Fruit fly (Drosophila melanogaster): ENCODE results near the gene robo3.

robo3 gene

dm6 chr2L:1315283-1315682, 59.1 kb downstream of the robo3 start:
- TF ChIP-seq CG17806 (tag; optimal IDR thresholded peaks at IDR 0.05): no peak
- no peak for TF ChIP-seq Pif1A (GFP tag; optimal IDR thresholded peaks at IDR 0.05)
- peak; percentile 19; the same call in 1 of the 2 replicates for TF ChIP-seq CG32121 (GFP tag; IDR thresholded peaks at IDR 0.05)
- no peak for TF ChIP-seq D1 (tag; optimal IDR thresholded peaks at IDR 0.05)
- TF ChIP-seq gl (tag; optimal IDR thresholded peaks at IDR 0.05): no peak
- TF ChIP-seq CG4496 (GFP tag; IDR thresholded peaks at IDR 0.05): peak; percentile 70
- TF ChIP-seq CG8301 (tag; optimal IDR thresholded peaks at IDR 0.05): no peak
- no peak for TF ChIP-seq Pif1B (GFP tag; optimal IDR thresholded peaks at IDR 0.05)
- TF ChIP-seq CG14655 (GFP tag; optimal IDR thresholded peaks at IDR 0.05): peak; percentile 23
- TF ChIP-seq CG15710 (tag; optimal IDR thresholded peaks at IDR 0.05): no peak
- peak; percentile 15 for TF ChIP-seq CG8159 (tag; optimal IDR thresholded peaks at IDR 0.05)
- no peak for TF ChIP-seq Snoo (tag; optimal IDR thresholded peaks at IDR 0.05)
- no peak for TF ChIP-seq rn (GFP tag; IDR thresholded peaks at IDR 0.05)
- peak; percentile 54; the same call in 1 of the 2 replicates for TF ChIP-seq Ets98B (GFP tag; IDR thresholded peaks at IDR 0.05)
- TF ChIP-seq CG12605 (GFP tag; IDR thresholded peaks at IDR 0.05): no peak
- no peak for TF ChIP-seq CG9948 (tag; optimal IDR thresholded peaks at IDR 0.05)
- TF ChIP-seq fd96Ca (GFP tag; IDR thresholded peaks at IDR 0.05): peak; percentile 72; the same call in 2 of the 3 replicates
- no peak for TF ChIP-seq CG10348 (GFP tag; IDR thresholded peaks at IDR 0.05)
- no peak for TF ChIP-seq EcR (GFP tag; optimal IDR thresholded peaks at IDR 0.05)
- no peak for TF ChIP-seq CG34367 (tag; optimal IDR thresholded peaks at IDR 0.05)
- no peak for TF ChIP-seq CG13204 (GFP tag; optimal IDR thresholded peaks at IDR 0.05)

dm6 chr2L:1316422-1316821, 60.2 kb downstream of the robo3 start:
- TF ChIP-seq EcR (GFP tag; optimal IDR thresholded peaks at IDR 0.05) (no peak), CG8159 (tag; optimal IDR thresholded peaks at IDR 0.05) (peak; percentile 6)

DNA sequence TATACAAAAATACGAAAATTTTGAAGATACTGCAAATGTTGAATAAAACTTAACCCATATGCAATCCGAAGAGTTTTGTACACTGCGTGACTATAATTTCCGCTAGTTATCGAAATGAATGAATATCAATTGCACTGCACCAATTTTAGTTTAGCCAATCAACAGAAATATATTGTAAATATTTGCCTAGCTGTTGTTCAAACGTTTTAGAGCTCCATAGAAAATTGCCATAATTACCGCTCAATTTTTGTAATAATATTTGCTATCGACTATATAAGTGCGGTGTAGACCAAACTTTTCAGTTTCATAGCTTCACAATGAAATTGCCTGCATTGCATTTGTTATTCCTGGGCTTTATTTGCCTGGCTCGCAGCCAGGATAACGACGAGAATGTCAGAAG, 72.6 kb downstream of the robo3 start, which contains the start of gene a5:
Gene a5 (plus strand): TSS at position 301 of the 400 bp plus-strand sequence.
- TF ChIP-seq D1 (tag; optimal IDR thresholded peaks at IDR 0.05) (no peak), EcR (GFP tag; optimal IDR thresholded peaks at IDR 0.05) (no peak), CG34367 (tag; optimal IDR thresholded peaks at IDR 0.05) (no peak), fd96Ca (GFP tag; IDR thresholded peaks at IDR 0.05) (no peak), CG12605 (GFP tag; IDR thresholded peaks at IDR 0.05) (no peak), CG17806 (tag; optimal IDR thresholded peaks at IDR 0.05) (no peak), CG32121 (GFP tag; IDR thresholded peaks at IDR 0.05) (no peak), CG9948 (tag; optimal IDR thresholded peaks at IDR 0.05) (no peak), CG10348 (GFP tag; IDR thresholded peaks at IDR 0.05) (no peak), CG8301 (tag; optimal IDR thresholded peaks at IDR 0.05) (no peak), CG15710 (tag; optimal IDR thresholded peaks at IDR 0.05) (no peak), Snoo (tag; optimal IDR thresholded peaks at IDR 0.05) (no peak), CG14655 (GFP tag; optimal IDR thresholded peaks at IDR 0.05) (no peak), gl (tag; optimal IDR thresholded peaks at IDR 0.05) (no peak), CG4496 (GFP tag; IDR thresholded peaks at IDR 0.05) (no peak), Pif1B (GFP tag; optimal IDR thresholded peaks at IDR 0.05) (no peak)

- TF ChIP-seq CG12605 (GFP tag; IDR thresholded peaks at IDR 0.05): no peak
- TF ChIP-seq D1 (tag; optimal IDR thresholded peaks at IDR 0.05): no peak
- no peak for TF ChIP-seq CG8159 (tag; optimal IDR thresholded peaks at IDR 0.05)
- no peak for TF ChIP-seq CG9948 (tag; optimal IDR thresholded peaks at IDR 0.05)
- no peak for TF ChIP-seq Pif1B (GFP tag; optimal IDR thresholded peaks at IDR 0.05)
- no peak for TF ChIP-seq CG8301 (tag; optimal IDR thresholded peaks at IDR 0.05)
- no peak for TF ChIP-seq CG4496 (GFP tag; IDR thresholded peaks at IDR 0.05)
- TF ChIP-seq EcR (GFP tag; optimal IDR thresholded peaks at IDR 0.05): no peak
- no peak for TF ChIP-seq CG13204 (GFP tag; optimal IDR thresholded peaks at IDR 0.05)
- TF ChIP-seq CG15710 (tag; optimal IDR thresholded peaks at IDR 0.05): no peak
Observed at dm6 chr2L:1333828-1334227, 77.6 kb downstream of the robo3 start, which contains the start of gene CG5440. TSS of gene CG5440 (plus strand) at chr2L:1334128.

- TF ChIP-seq CG34367 (tag; optimal IDR thresholded peaks at IDR 0.05) (no peak), Snoo (tag; optimal IDR thresholded peaks at IDR 0.05) (no peak), CG9948 (tag; optimal IDR thresholded peaks at IDR 0.05) (no peak), CG10348 (GFP tag; IDR thresholded peaks at IDR 0.05) (no peak), CG12605 (GFP tag; IDR thresholded peaks at IDR 0.05) (no peak), Pif1A (GFP tag; optimal IDR thresholded peaks at IDR 0.05) (no peak), Ets98B (GFP tag; IDR thresholded peaks at IDR 0.05) (no peak), CG32121 (GFP tag; IDR thresholded peaks at IDR 0.05) (no peak), CG8301 (tag; optimal IDR thresholded peaks at IDR 0.05) (no peak), CG17806 (tag; optimal IDR thresholded peaks at IDR 0.05) (no peak), EcR (GFP tag; optimal IDR thresholded peaks at IDR 0.05) (no peak), gl (tag; optimal IDR thresholded peaks at IDR 0.05) (no peak), CG14655 (GFP tag; optimal IDR thresholded peaks at IDR 0.05) (no peak)
Observed at dm6 chr2L:1341995-1342394, 85.8 kb downstream of the robo3 start, which contains the start of gene CG33923. TSS of gene CG33923 (minus strand) at chr2L:1342095.

dm6 chr2L:1344071-1344470, 87.9 kb downstream of the robo3 start, which contains the start of the genes CG33922 and Cdlc2:
TSS of gene CG33922 (minus strand) at chr2L:1344171.
TSS of gene Cdlc2 (plus strand) at chr2L:1344400.
- TF ChIP-seq CG12605 (GFP tag; IDR thresholded peaks at IDR 0.05) (no peak), CG8301 (tag; optimal IDR thresholded peaks at IDR 0.05) (no peak), D1 (tag; optimal IDR thresholded peaks at IDR 0.05) (no peak), CG9948 (tag; optimal IDR thresholded peaks at IDR 0.05) (no peak), Pif1A (GFP tag; optimal IDR thresholded peaks at IDR 0.05) (no peak), CG10348 (GFP tag; IDR thresholded peaks at IDR 0.05) (no peak), Snoo (tag; optimal IDR thresholded peaks at IDR 0.05) (no peak), gl (tag; optimal IDR thresholded peaks at IDR 0.05) (no peak), CG15710 (tag; optimal IDR thresholded peaks at IDR 0.05) (no peak), CG34367 (tag; optimal IDR thresholded peaks at IDR 0.05) (no peak), CG8159 (tag; optimal IDR thresholded peaks at IDR 0.05) (no peak), rn (GFP tag; IDR thresholded peaks at IDR 0.05) (no peak), CG14655 (GFP tag; optimal IDR thresholded peaks at IDR 0.05) (no peak), Ets98B (GFP tag; IDR thresholded peaks at IDR 0.05) (no peak), Pif1B (GFP tag; optimal IDR thresholded peaks at IDR 0.05) (no peak), CG4496 (GFP tag; IDR thresholded peaks at IDR 0.05) (no peak), CG32121 (GFP tag; IDR thresholded peaks at IDR 0.05) (no peak)

Data from whole organism, pupa.